Fruit fly (Drosophila melanogaster) whole organism, wandering third instar larva: ENCODE results near the gene fz.

Experiments used
- HLH106 ChIP-seq: fragments of 200-800 bp; optimal IDR thresholded peaks from 3 replicates; lab custom pipeline; 2019; ENCODE audit warnings: missing biosample characterization, mild to moderate bottlenecking, missing genetic modification characterization, moderate library complexity
- Hr78 ChIP-seq: fragments of >200 bp; optimal IDR thresholded peaks from 2 replicates; lab custom pipeline; 2017; ENCODE audit warnings: missing biosample characterization, missing genetic modification characterization
- OdsH ChIP-seq: fragments of 200-800 bp; sonication (Bioruptor generic); optimal IDR thresholded peaks from 2 replicates; lab custom pipeline; 2016; ENCODE audit warnings: missing biosample characterization, mild to moderate bottlenecking, missing genetic modification characterization
- brk ChIP-seq: fragments of 200-800 bp; sonication (Bioruptor generic); optimal IDR thresholded peaks from 2 replicates; lab custom pipeline; 2016; ENCODE audit warnings: missing biosample characterization, mild to moderate bottlenecking, missing genetic modification characterization
- foxo ChIP-seq, 2 experiments: fragments of 200-800 bp; sonication (Bioruptor generic); optimal IDR thresholded peaks; 2 replicates in 1 of 2; 3 replicates in 1 of 2; lab custom pipeline; 2016 to 2017; ENCODE audit warnings: missing biosample characterization in 2 of 2, missing genetic modification characterization in 2 of 2
- fru ChIP-seq: fragments of 200-800 bp; sonication (Bioruptor generic); optimal IDR thresholded peaks from 3 replicates; lab custom pipeline; 2016; ENCODE audit warnings: missing biosample characterization, mild to moderate bottlenecking, missing genetic modification characterization
- jim ChIP-seq: fragments of 175-275, 200-325 bp; sonication (Bioruptor generic); optimal IDR thresholded peaks from 2 replicates; lab custom pipeline; 2016; ENCODE audit warnings: missing biosample characterization, mild to moderate bottlenecking, missing genetic modification characterization
- lola ChIP-seq: fragments of >200 bp; optimal IDR thresholded peaks from 2 replicates; lab custom pipeline; 2017; ENCODE audit warnings: missing biosample characterization, missing genetic modification characterization
- psq ChIP-seq: fragments of 200-800 bp; sonication (Bioruptor generic); optimal IDR thresholded peaks from 3 replicates; lab custom pipeline; 2017; ENCODE audit warnings: missing biosample characterization, mild to moderate bottlenecking, missing genetic modification characterization, moderate library complexity
- rgr ChIP-seq: fragments of 200-800 bp; sonication (Bioruptor generic); optimal IDR thresholded peaks from 3 replicates; lab custom pipeline; 2016; ENCODE audit warnings: missing biosample characterization, mild to moderate bottlenecking, missing genetic modification characterization
- sv ChIP-seq: fragments of 200-800 bp; sonication (Bioruptor generic); optimal IDR thresholded peaks from 3 replicates; lab custom pipeline; 2016; ENCODE audit warnings: missing biosample characterization, missing genetic modification characterization

- TF ChIP-seq Hr78 (GFP tag; lab: Kevin White, UChicago) (no peak), foxo (GFP tag; optimal IDR thresholded peaks at IDR 0.05; lab: Kevin White, UChicago) (no peak), HLH106 (tag; lab: Kevin White, UChicago) (no peak), fru (no peak), OdsH (GFP tag; lab: Kevin White, UChicago) (no peak), psq (no peak), jim (no peak), lola (GFP tag; lab: Kevin White, UChicago) (no peak), sv (GFP tag; lab: Kevin White, UChicago) (no peak), rgr (GFP tag; lab: Kevin White, UChicago) (no peak), brk (GFP tag; lab: Kevin White, UChicago) (no peak)
Measured at dm6 chr3L:14262770-14263169, 11.4 kb upstream of the fz start.
